Fruit fly (Drosophila melanogaster): ENCODE results near the gene CG4822.

The CG4822 gene

dm6 chr2L:161453-162175 is 40.1 kb upstream of the CG4822 start (continued):
- TF ChIP-seq Sp1 (GFP tag; optimal IDR thresholded peaks at IDR 0.05): peak; percentile 73
- peak; percentile 51 for TF ChIP-seq CG32264 (GFP tag; optimal IDR thresholded peaks at IDR 0.05)
- peak; percentile 47 for TF ChIP-seq Vsx2 (GFP tag; optimal IDR thresholded peaks at IDR 0.05; ENCODE audit: partially characterized antibody)
- peak; percentile 22 for TF ChIP-seq OdsH (GFP tag; optimal IDR thresholded peaks at IDR 0.05)
- no peak for TF ChIP-seq dsf (GFP tag; optimal IDR thresholded peaks at IDR 0.05; ENCODE audit: borderline replicate concordance)
- TF ChIP-seq ey (GFP tag; optimal IDR thresholded peaks at IDR 0.05): no peak
- no peak for TF ChIP-seq dmrt93B (GFP tag; optimal IDR thresholded peaks at IDR 0.05)
- TF ChIP-seq Dif (GFP tag; optimal IDR thresholded peaks at IDR 0.05; ENCODE audit: partially characterized antibody): peak; percentile 68

dm6 chr2L:160581-161452 is 39.3 kb upstream of the CG4822 start:
- TF ChIP-seq jim (GFP tag; optimal IDR thresholded peaks at IDR 0.05): peak; percentile 89
- peak; percentile 75 for TF ChIP-seq fru (GFP tag; optimal IDR thresholded peaks at IDR 0.05)
- TF ChIP-seq h (GFP tag; optimal IDR thresholded peaks at IDR 0.05): peak; percentile 82
- TF ChIP-seq CG9705 (GFP tag; optimal IDR thresholded peaks at IDR 0.05): peak; percentile 33
- TF ChIP-seq CG32264 (GFP tag; optimal IDR thresholded peaks at IDR 0.05): peak; percentile 48
- TF ChIP-seq foxo (GFP tag; optimal IDR thresholded peaks at IDR 0.05): peak; percentile 9 to 91
- peak; percentile 55 for TF ChIP-seq Dif (GFP tag; optimal IDR thresholded peaks at IDR 0.05; ENCODE audit: partially characterized antibody)
- TF ChIP-seq dmrt93B (GFP tag; optimal IDR thresholded peaks at IDR 0.05): no peak
- TF ChIP-seq dsf (GFP tag; optimal IDR thresholded peaks at IDR 0.05; ENCODE audit: borderline replicate concordance): peak; percentile 45
- TF ChIP-seq Hnf4 (GFP tag; optimal IDR thresholded peaks at IDR 0.05): peak; percentile 72
- TF ChIP-seq usp (GFP tag; optimal IDR thresholded peaks at IDR 0.05): no peak
- peak; percentile 65 for TF ChIP-seq psq (GFP tag; optimal IDR thresholded peaks at IDR 0.05)
- peak; percentile 54 for TF ChIP-seq tai (GFP tag; optimal IDR thresholded peaks at IDR 0.05)
- no peak for TF ChIP-seq N (GFP tag; optimal IDR thresholded peaks at IDR 0.05)
- peak; percentile 74 for TF ChIP-seq Jra (GFP tag; optimal IDR thresholded peaks at IDR 0.05)
- TF ChIP-seq Rel (GFP tag; optimal IDR thresholded peaks at IDR 0.05): peak; percentile 98
- TF ChIP-seq Rel (tag; optimal IDR thresholded peaks at IDR 0.05): peak; percentile 57
- TF ChIP-seq OdsH (GFP tag; optimal IDR thresholded peaks at IDR 0.05): peak; percentile 48
- TF ChIP-seq Abd-B (GFP tag; optimal IDR thresholded peaks at IDR 0.05): no peak
- TF ChIP-seq woc (GFP tag; optimal IDR thresholded peaks at IDR 0.05): peak; percentile 40
- peak; percentile 81 for TF ChIP-seq br (GFP tag; optimal IDR thresholded peaks at IDR 0.05)
- peak; percentile 90 for TF ChIP-seq sage (GFP tag; optimal IDR thresholded peaks at IDR 0.05)
- no peak for TF ChIP-seq ey (GFP tag; optimal IDR thresholded peaks at IDR 0.05)
- TF ChIP-seq brk (GFP tag; optimal IDR thresholded peaks at IDR 0.05): peak; percentile 94
- peak; percentile 14 for TF ChIP-seq Mio (GFP tag; optimal IDR thresholded peaks at IDR 0.05)
- TF ChIP-seq Sp1 (GFP tag; optimal IDR thresholded peaks at IDR 0.05): peak; percentile 79
- no peak for TF ChIP-seq pan (optimal IDR thresholded peaks at IDR 0.05)
- TF ChIP-seq lola (GFP tag; optimal IDR thresholded peaks at IDR 0.05): no peak
- TF ChIP-seq rgr (GFP tag; optimal IDR thresholded peaks at IDR 0.05): peak; percentile 50
- peak; percentile 5 to 39 for TF ChIP-seq dl (GFP tag; optimal IDR thresholded peaks at IDR 0.05; ENCODE audit: insufficient read depth in 1 of 2, partially characterized antibody in 2 of 2)
- TF ChIP-seq Vsx2 (GFP tag; optimal IDR thresholded peaks at IDR 0.05; ENCODE audit: partially characterized antibody): peak; percentile 74
- TF ChIP-seq sv (GFP tag; optimal IDR thresholded peaks at IDR 0.05): peak; percentile 57
- peak; percentile 8 for TF ChIP-seq HLH106 (tag; optimal IDR thresholded peaks at IDR 0.05)
- TF ChIP-seq Hr83 (GFP tag; optimal IDR thresholded peaks at IDR 0.05; ENCODE audit: poor library complexity, severe bottlenecking): peak; percentile 77
- no peak for TF ChIP-seq Myc (optimal IDR thresholded peaks at IDR 0.05)
- no peak for TF ChIP-seq Dfd (GFP tag; optimal IDR thresholded peaks at IDR 0.05)
- TF ChIP-seq CrebA (GFP tag; optimal IDR thresholded peaks at IDR 0.05; ENCODE audit: borderline replicate concordance): peak; percentile 97

Measured in whole organism, wandering third instar larva.